Fruit fly (Drosophila melanogaster): Measurements from ENCODE around the gene CG12194.

dm6 chr2L:4889451-4890045 is 51.4 kb downstream of the CG12194 start, which contains the start of gene CG15625:
- no peak for TF ChIP-seq svp (GFP tag)
- no peak for TF ChIP-seq Sox102F (GFP tag; optimal IDR thresholded peaks at IDR 0.05)
- TF ChIP-seq CG32006 (GFP tag; optimal IDR thresholded peaks at IDR 0.05): no peak

All from whole organism, prepupa.